Worm (Caenorhabditis elegans): ENCODE data around the gene rnp-5.

- no peak for TF ChIP-seq mls-2 (tag; optimal IDR thresholded peaks at IDR 0.05)
- no peak for TF ChIP-seq cnd-1 (tag; optimal IDR thresholded peaks at IDR 0.05)
- no peak for TF ChIP-seq pha-4 (tag; optimal IDR thresholded peaks at IDR 0.05)
- TF ChIP-seq nhr-12 (tag; optimal IDR thresholded peaks at IDR 0.05) = no peak
- no peak for TF ChIP-seq nhr-237 (tag; optimal IDR thresholded peaks at IDR 0.05)
- no peak for TF ChIP-seq mab-5 (tag; optimal IDR thresholded peaks at IDR 0.05)
- TF ChIP-seq blmp-1 (tag; optimal IDR thresholded peaks at IDR 0.05) = no peak
- no peak for TF ChIP-seq nhr-28 (tag; optimal IDR thresholded peaks at IDR 0.05)
- TF ChIP-seq unc-62 (GFP tag; optimal IDR thresholded peaks at IDR 0.05) = no peak
- TF ChIP-seq nhr-76 (tag; optimal IDR thresholded peaks at IDR 0.05) = no peak
- no peak for TF ChIP-seq hlh-1 (tag; optimal IDR thresholded peaks at IDR 0.05)
- TF ChIP-seq lin-13 (tag; optimal IDR thresholded peaks at IDR 0.05) = no peak
- TF ChIP-seq unc-39 (tag; optimal IDR thresholded peaks at IDR 0.05) = no peak
- no peak for TF ChIP-seq ceh-83 (GFP tag; optimal IDR thresholded peaks at IDR 0.05)
These were observed 18.5 kb downstream of the rnp-5 start for ce11 chrIII:835208-835607.
